Fruit fly (Drosophila melanogaster) whole organism, embryonic: Measurements from ENCODE around the gene Ufsp2.
A peak's percentile ranks its signal among the peaks of the same experiment; 100 is the strongest.

Experiments used
- Ada2b ChIP-seq: fragments of 200-800 bp; sonication (Bioruptor generic); IDR thresholded peaks from 2 replicates; pipeline ENCODE4 v1.3.6; 2022; ENCODE audit warnings: missing biosample characterization, missing genetic modification characterization
- CG15011 ChIP-seq: fragments of 200-800 bp; sonication (Bioruptor generic); optimal IDR thresholded peaks from 3 replicates; lab custom pipeline; 2018; ENCODE audit warnings: missing biosample characterization, mild to moderate bottlenecking, missing genetic modification characterization
- CG15073 ChIP-seq: fragments of 200-800 bp; sonication (Bioruptor generic); optimal IDR thresholded peaks from 2 replicates; lab custom pipeline; 2016; ENCODE audit warnings: missing biosample characterization, missing genetic modification characterization
- CG1529 ChIP-seq: fragments of 200-800 bp; sonication (Bioruptor generic); optimal IDR thresholded peaks from 3 replicates; lab custom pipeline; 2018; ENCODE audit warnings: missing biosample characterization, missing genetic modification characterization
- CG16779 ChIP-seq: fragments of 200-800 bp; sonication (Bioruptor generic); IDR thresholded peaks from 2 replicates; pipeline ENCODE4 v1.3.6; 2022; ENCODE audit warnings: missing biosample characterization, missing genetic modification characterization
- CG2116 ChIP-seq: fragments of 200-800 bp; sonication (Bioruptor generic); optimal IDR thresholded peaks from 3 replicates; lab custom pipeline; 2018; ENCODE audit warnings: missing biosample characterization, mild to moderate bottlenecking, missing genetic modification characterization
- CG2129 ChIP-seq: fragments of 200-800 bp; sonication (Bioruptor generic); IDR thresholded peaks from 2 replicates; pipeline ENCODE4 v1.3.6; 2022; ENCODE audit warnings: missing biosample characterization, missing genetic modification characterization; ENCODE audit not compliant: partially characterized antibody
- CG2678 ChIP-seq: fragments of 200-800 bp; sonication (Bioruptor generic); optimal IDR thresholded peaks from 3 replicates; lab custom pipeline; 2019; ENCODE audit warnings: missing biosample characterization, mild to moderate bottlenecking, missing genetic modification characterization, moderate library complexity
- CG31441 ChIP-seq: fragments of 200-800 bp; sonication (Bioruptor generic); IDR thresholded peaks from 2 replicates; pipeline ENCODE4 v1.3.6; 2022; ENCODE audit warnings: missing biosample characterization, missing genetic modification characterization
- CG3407 ChIP-seq: fragments of 200-800 bp; sonication (Bioruptor generic); optimal IDR thresholded peaks from 2 replicates; lab custom pipeline; 2018; ENCODE audit warnings: missing biosample characterization, mild to moderate bottlenecking, missing genetic modification characterization
- CG34376 ChIP-seq: fragments of 200-800 bp; sonication (Bioruptor generic); optimal IDR thresholded peaks from 2 replicates; lab custom pipeline; 2018; ENCODE audit warnings: missing biosample characterization, mild to moderate bottlenecking, missing genetic modification characterization
- CG5953 ChIP-seq: fragments of 200-800 bp; sonication (Bioruptor generic); IDR thresholded peaks from 2 replicates; pipeline ENCODE4 v1.3.6; 2022; ENCODE audit warnings: missing biosample characterization, missing genetic modification characterization
- CG8359 ChIP-seq: fragments of 200-800 bp; sonication (Bioruptor generic); optimal IDR thresholded peaks from 2 replicates; lab custom pipeline; 2017; ENCODE audit warnings: missing biosample characterization, mild to moderate bottlenecking, missing genetic modification characterization, borderline replicate concordance
- CkIIα-i1 ChIP-seq: fragments of 200-800 bp; sonication (Bioruptor generic); IDR thresholded peaks from 2 replicates; pipeline ENCODE4 v1.3.6; 2022; ENCODE audit warnings: missing biosample characterization, missing genetic modification characterization
- Ets97D ChIP-seq: fragments of 200-800 bp; sonication (Bioruptor generic); optimal IDR thresholded peaks from 3 replicates; lab custom pipeline; 2016; ENCODE audit warnings: missing biosample characterization, missing genetic modification characterization
- GATAe ChIP-seq: fragments of 200-800 bp; sonication (Bioruptor generic); conservative IDR thresholded peaks from 2 replicates; pipeline ENCODE4 v1.3.6; 2022; ENCODE audit warnings: missing biosample characterization, missing genetic modification characterization
- Gug ChIP-seq: fragments of 200-800 bp; sonication (Bioruptor generic); IDR thresholded peaks from 4 replicates; pipeline ENCODE4 v1.3.6; 2022; ENCODE audit warnings: missing biosample characterization, missing genetic modification characterization
- HmgD ChIP-seq: fragments of 200-800 bp; sonication (Bioruptor generic); optimal IDR thresholded peaks from 3 replicates; lab custom pipeline; 2016; ENCODE audit warnings: missing biosample characterization, missing genetic modification characterization
- Hsf ChIP-seq: fragments of 200-800 bp; sonication (Bioruptor generic); optimal IDR thresholded peaks from 3 replicates; lab custom pipeline; 2016; ENCODE audit warnings: missing biosample characterization, missing genetic modification characterization
- Meics ChIP-seq: fragments of 200-800 bp; sonication (Bioruptor generic); optimal IDR thresholded peaks from 2 replicates; lab custom pipeline; 2017; ENCODE audit warnings: missing biosample characterization, mild to moderate bottlenecking, missing genetic modification characterization
- Mes4 ChIP-seq: fragments of 200-800 bp; sonication (Bioruptor generic); optimal IDR thresholded peaks from 2 replicates; lab custom pipeline; 2016; ENCODE audit warnings: missing biosample characterization, missing genetic modification characterization
- Spps ChIP-seq: fragments of 200-800 bp; sonication (Bioruptor generic); optimal IDR thresholded peaks from 2 replicates; lab custom pipeline; 2018; ENCODE audit warnings: missing biosample characterization, mild to moderate bottlenecking, missing genetic modification characterization
- Ssrp ChIP-seq: fragments of 200-800 bp; sonication (Bioruptor generic); optimal IDR thresholded peaks from 2 replicates; lab custom pipeline; 2018; ENCODE audit warnings: missing biosample characterization, mild to moderate bottlenecking, missing genetic modification characterization, moderate library complexity
- Usf ChIP-seq: fragments of 200-800 bp; sonication (Bioruptor generic); optimal IDR thresholded peaks from 2 replicates; lab custom pipeline; 2017; ENCODE audit warnings: missing genotype, missing biosample characterization, missing genetic modification characterization
- aop ChIP-seq: fragments of 200-800 bp; sonication (Bioruptor generic); IDR thresholded peaks from 2 replicates; pipeline ENCODE4 v1.3.6; 2022; ENCODE audit warnings: missing biosample characterization, missing genetic modification characterization
- br ChIP-seq: fragments of >200 bp; optimal IDR thresholded peaks from 2 replicates; lab custom pipeline; 2017
- chif ChIP-seq, 2 experiments: fragments of 200-800 bp; sonication (Bioruptor generic); optimal IDR thresholded peaks; 3 replicates each; lab custom pipeline; 2016; ENCODE audit warnings: missing biosample characterization in 2 of 2, missing genetic modification characterization in 2 of 2
- dati ChIP-seq: fragments of 200-800 bp; sonication (Bioruptor generic); IDR thresholded peaks from 2 replicates; pipeline ENCODE4 v1.3.6; 2022; ENCODE audit warnings: missing biosample characterization, missing genetic modification characterization
- dmrt99B ChIP-seq: fragments of 200-800 bp; sonication (Bioruptor generic); optimal IDR thresholded peaks from 2 replicates; lab custom pipeline; 2018; ENCODE audit warnings: missing biosample characterization, mild to moderate bottlenecking, missing genetic modification characterization, moderate library complexity
- emc ChIP-seq: fragments of 200-800 bp; sonication (Bioruptor generic); optimal IDR thresholded peaks from 2 replicates; lab custom pipeline; 2016; ENCODE audit warnings: missing biosample characterization, missing genetic modification characterization
- fd64A ChIP-seq: fragments of 200-800 bp; sonication (Bioruptor generic); optimal IDR thresholded peaks from 3 replicates; lab custom pipeline; 2018; ENCODE audit warnings: missing biosample characterization, mild to moderate bottlenecking, missing genetic modification characterization
- fru ChIP-seq: fragments of >200 bp; optimal IDR thresholded peaks from 2 replicates; lab custom pipeline; 2017
- grn ChIP-seq: fragments of 200-800 bp; sonication (Bioruptor generic); optimal IDR thresholded peaks from 3 replicates; lab custom pipeline; 2017; ENCODE audit warnings: missing biosample characterization, missing genetic modification characterization
- ind ChIP-seq: fragments of 200-800 bp; sonication (Bioruptor generic); optimal IDR thresholded peaks from 3 replicates; lab custom pipeline; 2016; ENCODE audit warnings: missing biosample characterization, missing genetic modification characterization
- lab ChIP-seq: fragments of 200-800 bp; sonication (Bioruptor generic); optimal IDR thresholded peaks from 3 replicates; lab custom pipeline; 2017; ENCODE audit warnings: missing biosample characterization, missing genetic modification characterization, mild to moderate bottlenecking, moderate library complexity, missing genetic modification reagents
- lmd ChIP-seq: fragments of 200-800 bp; sonication (Bioruptor generic); IDR thresholded peaks from 2 replicates; pipeline ENCODE4 v1.3.6; 2022; ENCODE audit warnings: missing biosample characterization, missing genetic modification characterization
- pfk ChIP-seq: fragments of 200-800 bp; sonication (Bioruptor generic); optimal IDR thresholded peaks from 2 replicates; lab custom pipeline; 2018; ENCODE audit warnings: missing biosample characterization, mild to moderate bottlenecking, missing genetic modification characterization, moderate library complexity
- prd ChIP-seq, 3 experiments: fragments of >200 bp in 2 of 3; fragments of 200-800 bp in 1 of 3; sonication (Bioruptor generic) in 1 of 3; optimal IDR thresholded peaks in 2 of 3; IDR thresholded peaks in 1 of 3; 2 replicates in 2 of 3; 3 replicates in 1 of 3; pipeline versions ENCODE4 v1.3.6 to Lab custom; 2017 to 2022; ENCODE audit warnings: missing biosample characterization in 1 of 3, missing genetic modification characterization in 1 of 3
- pros ChIP-seq: fragments of 200-800 bp; sonication (Bioruptor generic); optimal IDR thresholded peaks from 3 replicates; lab custom pipeline; 2019; ENCODE audit warnings: missing biosample characterization, mild to moderate bottlenecking, missing genetic modification characterization, moderate library complexity
- ranshi ChIP-seq: fragments of 200-800 bp; sonication (Bioruptor generic); IDR thresholded peaks from 2 replicates; pipeline ENCODE4 v1.3.6; 2022; ENCODE audit warnings: missing biosample characterization, missing genetic modification characterization
- run ChIP-seq: fragments of 200-800 bp; sonication (Bioruptor generic); optimal IDR thresholded peaks from 3 replicates; lab custom pipeline; 2018; ENCODE audit warnings: missing biosample characterization, mild to moderate bottlenecking, missing genetic modification characterization
- salm ChIP-seq: fragments of 200-800 bp; sonication (Bioruptor generic); optimal IDR thresholded peaks from 2 replicates; lab custom pipeline; 2018; ENCODE audit warnings: missing biosample characterization, mild to moderate bottlenecking, missing genetic modification characterization
- scrt ChIP-seq: fragments of 200-800 bp; sonication (Bioruptor generic); optimal IDR thresholded peaks from 2 replicates; lab custom pipeline; 2018; ENCODE audit warnings: missing biosample characterization, mild to moderate bottlenecking, missing genetic modification characterization, moderate library complexity
- sens-2 ChIP-seq: fragments of 200-800 bp; sonication (Bioruptor generic); IDR thresholded peaks from 2 replicates; pipeline ENCODE4 v1.3.6; 2022; ENCODE audit warnings: missing biosample characterization, missing genetic modification characterization
- sna ChIP-seq: fragments of 200-800 bp; sonication (Bioruptor generic); IDR thresholded peaks from 2 replicates; pipeline ENCODE4 v1.3.6; 2022; ENCODE audit warnings: missing biosample characterization, missing genetic modification characterization; ENCODE audit not compliant: partially characterized antibody
- stwl ChIP-seq: fragments of 200-800 bp; sonication (Bioruptor generic); optimal IDR thresholded peaks from 3 replicates; lab custom pipeline; 2018; ENCODE audit warnings: missing biosample characterization, mild to moderate bottlenecking, missing genetic modification characterization, moderate library complexity
- wek ChIP-seq: fragments of 200-800 bp; sonication (Bioruptor generic); optimal IDR thresholded peaks from 3 replicates; lab custom pipeline; 2018; ENCODE audit warnings: missing biosample characterization, mild to moderate bottlenecking, missing genetic modification characterization, moderate library complexity
- yki ChIP-seq: fragments of >200 bp; optimal IDR thresholded peaks from 3 replicates; lab custom pipeline; 2018
- zen ChIP-seq: fragments of 200-800 bp; sonication (Bioruptor generic); optimal IDR thresholded peaks from 3 replicates; lab custom pipeline; 2018; ENCODE audit warnings: missing biosample characterization, mild to moderate bottlenecking, missing genetic modification characterization, moderate library complexity

Ufsp2 gene

DNA sequence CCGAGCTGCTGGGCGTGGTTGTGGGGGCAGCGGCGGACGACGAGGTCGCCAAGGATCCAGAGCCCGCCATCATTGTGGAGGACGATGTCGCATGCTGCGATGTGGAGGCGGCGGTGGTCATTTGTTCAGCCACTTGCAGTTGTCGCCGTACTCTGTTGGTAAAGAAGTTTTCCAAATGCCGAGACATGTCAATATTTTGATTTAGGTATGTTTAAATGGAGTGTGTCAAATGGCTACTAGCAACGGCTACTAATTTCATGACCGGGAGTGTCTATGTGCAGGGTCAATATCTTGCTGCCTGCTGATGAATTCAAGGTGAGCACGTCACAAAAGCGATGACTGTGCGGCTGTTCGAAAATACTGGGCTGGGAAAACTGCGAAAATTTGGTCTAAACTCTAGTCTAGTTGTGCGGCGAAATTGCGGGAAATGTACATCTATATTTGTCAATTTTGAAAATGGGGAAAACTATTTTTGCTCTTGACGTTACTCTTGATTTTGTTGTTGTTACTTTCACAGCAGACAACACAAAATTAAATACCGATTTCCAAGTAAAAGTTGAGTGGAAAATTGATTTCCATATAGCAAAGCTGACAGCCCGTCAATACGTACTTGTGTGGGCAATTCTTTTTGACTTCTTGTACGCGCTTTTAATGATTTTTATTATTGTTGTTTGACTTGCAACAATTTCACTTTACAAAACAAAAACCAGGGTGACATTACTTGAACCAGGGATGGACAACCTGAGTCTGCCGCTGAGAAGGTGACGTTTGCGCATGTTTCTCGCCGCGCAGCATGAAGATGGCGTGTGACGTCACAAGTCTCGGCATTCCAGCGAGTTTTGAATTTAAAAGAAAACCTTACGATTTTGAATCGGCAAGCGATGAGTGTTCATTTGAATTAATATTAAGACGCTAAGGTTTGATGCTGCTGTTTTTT lies 11.3 kb downstream of the Ufsp2 start, which contains the start of gene CG7656 (continued):
- TF ChIP-seq Spps (tag; lab: Kevin White, UChicago): no peak
- TF ChIP-seq ind (GFP tag; lab: Kevin White, UChicago): peak; percentile 79
- TF ChIP-seq fd64A (GFP tag; lab: Kevin White, UChicago): no peak
- no peak for TF ChIP-seq prd (optimal IDR thresholded peaks at IDR 0.05; lab: Kevin White, UChicago)
- TF ChIP-seq prd (GFP tag; IDR thresholded peaks at IDR 0.05; lab: Robert Waterston, UW): peak; percentile 82
- TF ChIP-seq CG15011: no peak
- TF ChIP-seq Ets97D (GFP tag; lab: Kevin White, UChicago): peak; percentile 60
- TF ChIP-seq Mes4 (GFP tag; lab: Kevin White, UChicago): peak; percentile 67
- TF ChIP-seq lab (GFP tag; lab: Kevin White, UChicago): peak; percentile 38
- no peak for TF ChIP-seq sens-2 (GFP tag; lab: Robert Waterston, UW)
- no peak for TF ChIP-seq CkIIα-i1 (GFP tag; lab: Robert Waterston, UW)
- TF ChIP-seq CG3407 (GFP tag; lab: Kevin White, UChicago): no peak
- peak; percentile 61 for TF ChIP-seq ranshi (GFP tag; lab: Robert Waterston, UW)
- TF ChIP-seq CG16779: peak; percentile 74
- peak; percentile 47 for TF ChIP-seq emc (GFP tag; lab: Kevin White, UChicago)
- peak; percentile 10 for TF ChIP-seq yki (lab: Kevin White, UChicago)
- TF ChIP-seq salm: no peak
- no peak for TF ChIP-seq CG15073 (GFP tag; lab: Kevin White, UChicago)
- TF ChIP-seq CG2116 (GFP tag; lab: Kevin White, UChicago): peak; percentile 51
- TF ChIP-seq wek: peak; percentile 17
- no peak for TF ChIP-seq fru (lab: Kevin White, UChicago)
- TF ChIP-seq pros (GFP tag; lab: Kevin White, UChicago): no peak
- no peak for TF ChIP-seq Usf (GFP tag; lab: Kevin White, UChicago)
- no peak for TF ChIP-seq CG31441 (GFP tag; lab: Robert Waterston, UW)
- TF ChIP-seq chif (GFP tag; optimal IDR thresholded peaks at IDR 0.05; lab: Kevin White, UChicago): peak in 1 of 2 experiments; percentile 80
- peak; percentile 63; the same call in 1 of the 2 replicates for TF ChIP-seq CG5953 (GFP tag; lab: Robert Waterston, UW)
- TF ChIP-seq pfk: peak; percentile 5
- TF ChIP-seq dati (GFP tag; lab: Robert Waterston, UW): no peak
- TF ChIP-seq dmrt99B (tag; lab: Kevin White, UChicago): peak; percentile 50
- TF ChIP-seq CG34376: peak; percentile 50
- peak; percentile 60; the same call in 1 of the 2 replicates for TF ChIP-seq Ada2b
- TF ChIP-seq Hsf (GFP tag; lab: Kevin White, UChicago): peak; percentile 74
- TF ChIP-seq grn (GFP tag; lab: Kevin White, UChicago): no peak
- TF ChIP-seq br: no peak
- TF ChIP-seq Meics: no peak
- TF ChIP-seq sna (GFP tag; lab: Robert Waterston, UW): no peak
- TF ChIP-seq Ssrp (tag; lab: Kevin White, UChicago): no peak
- TF ChIP-seq zen (tag; lab: Kevin White, UChicago): peak; percentile 37
- TF ChIP-seq scrt (GFP tag; lab: Kevin White, UChicago): no peak
- TF ChIP-seq run (tag; lab: Kevin White, UChicago): no peak
- peak; percentile 59 for TF ChIP-seq stwl
- TF ChIP-seq GATAe (GFP tag; lab: Robert Waterston, UW): no peak
- TF ChIP-seq CG8359: no peak
- TF ChIP-seq Gug (GFP tag; lab: Robert Waterston, UW): peak; percentile 87
- TF ChIP-seq CG1529 (GFP tag; lab: Kevin White, UChicago): no peak
- TF ChIP-seq HmgD (GFP tag; lab: Kevin White, UChicago): peak; percentile 89
- TF ChIP-seq aop (GFP tag; lab: Robert Waterston, UW): peak; percentile 54; the same call in 1 of the 2 replicates
- peak; percentile 65; the same call in 1 of the 2 replicates for TF ChIP-seq lmd
- TF ChIP-seq CG2678 (tag; lab: Kevin White, UChicago): no peak
- no peak for TF ChIP-seq CG2129 (GFP tag; lab: Robert Waterston, UW)
